Worm (Caenorhabditis elegans): ENCODE results near the gene Y69A2AR.1.

ce11 chrIV:2670664-2671063, 3.8 kb downstream of the Y69A2AR.1 start:
- TF ChIP-seq snpc-4 (tag; optimal IDR thresholded peaks at IDR 0.05) (no peak), egl-27 (tag; optimal IDR thresholded peaks at IDR 0.05) (no peak), mdl-1 (tag; optimal IDR thresholded peaks at IDR 0.05) (no peak), pax-3 (tag; optimal IDR thresholded peaks at IDR 0.05) (no peak), nhr-28 (tag; optimal IDR thresholded peaks at IDR 0.05) (no peak), unc-86 (tag; optimal IDR thresholded peaks at IDR 0.05) (no peak), fos-1 (tag; optimal IDR thresholded peaks at IDR 0.05) (no peak)

All from whole organism, L1 larva.